Worm (Caenorhabditis elegans) whole organism, L4 larva: ENCODE results near the gene T16D1.1.

Source experiments
- D1046.2 ChIP-seq: fragments of 200-800 bp; sonication (Bioruptor generic); IDR thresholded peaks from 2 replicates; pipeline ENCODE4 v1.3.6; 2022; ENCODE audit warnings: missing genetic modification characterization, missing compliant biosample characterization
- F37D6.2 ChIP-seq: sonication (generic microtip); optimal IDR thresholded peaks from 2 replicates; lab custom pipeline; 2016; ENCODE audit warnings: mild to moderate bottlenecking, missing genetic modification characterization, missing compliant biosample characterization
- Y5F2A.4 ChIP-seq: fragments of 200-800 bp; sonication (Bioruptor generic); optimal IDR thresholded peaks from 2 replicates; lab custom pipeline; 2018; ENCODE audit warnings: mild to moderate bottlenecking, missing genetic modification characterization, missing compliant biosample characterization
- ama-1 ChIP-seq: fragments of 150-350 bp; optimal IDR thresholded peaks from 2 replicates; lab custom pipeline; 2014; ENCODE audit warnings: inconsistent platforms, mixed read lengths
- ces-1 ChIP-seq: fragments of 150-350 bp; sonication (generic microtip); optimal IDR thresholded peaks from 4 replicates; lab custom pipeline; 2014; ENCODE audit warnings: missing biosample characterization, missing genetic modification reagents, missing genetic modification characterization
- hmg-1.1 ChIP-seq: fragments of 200-800 bp; sonication (Bioruptor generic); IDR thresholded peaks from 2 replicates; pipeline ENCODE4 v1.3.6; 2022; ENCODE audit warnings: missing genetic modification reagents, missing genetic modification characterization, missing compliant biosample characterization
- nhr-25 ChIP-seq: sonication (generic microtip); optimal IDR thresholded peaks from 2 replicates; lab custom pipeline; 2017; ENCODE audit warnings: missing genetic modification characterization, mild to moderate bottlenecking, missing compliant biosample characterization, antibody characterized with exemption, moderate library complexity, borderline replicate concordance; ENCODE audit not compliant: insufficient read depth
- nhr-28 ChIP-seq: fragments of 150-350 bp; optimal IDR thresholded peaks from 2 replicates; lab custom pipeline; 2014; ENCODE audit warnings: missing biosample characterization, missing genetic modification characterization
- skn-1 ChIP-seq: fragments of 150-350 bp; optimal IDR thresholded peaks from 2 replicates; lab custom pipeline; 2014; ENCODE audit warnings: missing biosample characterization, missing genetic modification characterization
- spr-1 ChIP-seq: sonication (generic microtip); optimal IDR thresholded peaks from 2 replicates; lab custom pipeline; 2016; ENCODE audit warnings: mild to moderate bottlenecking, missing genetic modification characterization, missing compliant biosample characterization
- unc-130 ChIP-seq: sonication (generic microtip); optimal IDR thresholded peaks from 2 replicates; lab custom pipeline; 2016; ENCODE audit warnings: missing genetic modification reagents, missing genetic modification characterization, missing compliant biosample characterization
- unc-62 ChIP-seq, 3 experiments: fragments of 150-350 bp in 1 of 3; sonication (generic microtip); optimal IDR thresholded peaks in 2 of 3; peaks in 1 of 3; 1 replicate in 1 of 3; 2 replicates in 2 of 3; lab custom pipeline; 2014 to 2017; ENCODE audit warnings: missing biosample characterization in 3 of 3, missing genetic modification characterization in 3 of 3, missing genetic modification reagents in 3 of 3, missing genotype in 1 of 3
- zip-11 ChIP-seq: fragments of 200-800 bp; sonication (Bioruptor generic); IDR thresholded peaks from 2 replicates; pipeline ENCODE4 v1.3.6; 2022; ENCODE audit warnings: missing genetic modification characterization, missing compliant biosample characterization
- ztf-11 ChIP-seq: fragments of 150-350 bp; optimal IDR thresholded peaks from 2 replicates; lab custom pipeline; 2014; ENCODE audit warnings: missing biosample characterization, missing genetic modification characterization

- TF ChIP-seq nhr-28 (tag; lab: Kevin White, UChicago) (no peak), zip-11 (GFP tag; lab: Robert Waterston, UW) (no peak), ztf-11 (no peak), ama-1 (lab: Kevin White, UChicago) (no peak), unc-130 (no peak), F37D6.2 (no peak), ces-1 (GFP tag; lab: Kevin White, UChicago) (no peak), skn-1 (no peak), D1046.2 (GFP tag; lab: Robert Waterston, UW) (no peak), unc-62 (GFP tag; optimal IDR thresholded peaks at IDR 0.05 in 1 of 2; lab: Kevin White, UChicago) (no peak), unc-62 (tag; optimal IDR thresholded peaks at IDR 0.05; lab: Kevin White, UChicago) (no peak), Y5F2A.4 (GFP tag; lab: Kevin White, UChicago) (no peak), nhr-25 (tag; lab: Kevin White, UChicago) (no peak), spr-1 (tag; lab: Kevin White, UChicago) (no peak), hmg-1.1 (GFP tag; lab: Robert Waterston, UW) (no peak)
Measured at ce11 chrII:5211970-5212369, 29.5 kb downstream of the T16D1.1 start, which contains the start of gene C34F11.2.
